Fruit fly (Drosophila melanogaster) whole organism, embryonic: ENCODE results near the gene Hexo1.
A peak's percentile ranks its signal among the peaks of the same experiment; 100 is the strongest.

Experiments used
- Ada2b ChIP-seq: fragments of 200-800 bp; sonication (Bioruptor generic); IDR thresholded peaks from 2 replicates; pipeline ENCODE4 v1.3.6; 2022; ENCODE audit warnings: missing biosample characterization, missing genetic modification characterization
- Atf6 ChIP-seq: fragments of 200-800 bp; sonication (Bioruptor generic); IDR thresholded peaks from 2 replicates; pipeline ENCODE4 v1.3.6; 2022; ENCODE audit warnings: missing biosample characterization, missing genetic modification characterization
- BEAF-32 ChIP-seq: fragments of 200-800 bp; sonication (Bioruptor generic); optimal IDR thresholded peaks from 3 replicates; lab custom pipeline; 2017; ENCODE audit warnings: missing biosample characterization, missing genetic modification characterization, mild to moderate bottlenecking, moderate library complexity, missing genetic modification reagents
- BtbVII ChIP-seq: fragments of 200-800 bp; sonication (Bioruptor generic); optimal IDR thresholded peaks from 3 replicates; lab custom pipeline; 2017; ENCODE audit warnings: missing biosample characterization, mild to moderate bottlenecking, missing genetic modification characterization
- CG1024 ChIP-seq: fragments of 200-800 bp; sonication (Bioruptor generic); IDR thresholded peaks from 2 replicates; pipeline ENCODE4 v1.3.6; 2022; ENCODE audit warnings: missing biosample characterization, missing genetic modification characterization
- CG10366 ChIP-seq: fragments of 200-800 bp; sonication (Bioruptor generic); IDR thresholded peaks from 2 replicates; pipeline ENCODE4 v1.3.6; 2022; ENCODE audit warnings: missing biosample characterization, missing genetic modification characterization
- CG11504 ChIP-seq: fragments of 200-800 bp; sonication (Bioruptor generic); optimal IDR thresholded peaks from 3 replicates; lab custom pipeline; 2019; ENCODE audit warnings: missing biosample characterization, mild to moderate bottlenecking, missing genetic modification characterization, moderate library complexity
- CG1602 ChIP-seq: fragments of 200-800 bp; sonication (Bioruptor generic); optimal IDR thresholded peaks from 3 replicates; lab custom pipeline; 2016; ENCODE audit warnings: missing biosample characterization, missing genetic modification characterization
- CG17612 ChIP-seq: fragments of 200-800 bp; sonication (Bioruptor generic); IDR thresholded peaks from 2 replicates; pipeline ENCODE4 v1.3.6; 2022; ENCODE audit warnings: missing biosample characterization, missing genetic modification characterization
- CG17912 ChIP-seq: fragments of 200-800 bp; sonication (Bioruptor generic); optimal IDR thresholded peaks from 2 replicates; lab custom pipeline; 2018; ENCODE audit warnings: missing biosample characterization, mild to moderate bottlenecking, missing genetic modification characterization
- CG2116 ChIP-seq: fragments of 200-800 bp; sonication (Bioruptor generic); optimal IDR thresholded peaks from 3 replicates; lab custom pipeline; 2018; ENCODE audit warnings: missing biosample characterization, mild to moderate bottlenecking, missing genetic modification characterization
- CG2712 ChIP-seq: fragments of 200-800 bp; optimal IDR thresholded peaks from 3 replicates; lab custom pipeline; 2019; ENCODE audit warnings: missing biosample characterization, mild to moderate bottlenecking, missing genetic modification characterization, moderate library complexity
- CG30403 ChIP-seq: fragments of 200-800 bp; sonication (Bioruptor generic); optimal IDR thresholded peaks from 3 replicates; lab custom pipeline; 2016; ENCODE audit warnings: missing biosample characterization, missing genetic modification characterization
- CG3995 ChIP-seq: fragments of 200-800 bp; sonication (Bioruptor generic); optimal IDR thresholded peaks from 3 replicates; lab custom pipeline; 2016; ENCODE audit warnings: missing biosample characterization, missing genetic modification characterization
- CG4404 ChIP-seq: fragments of 200-800 bp; sonication (Bioruptor generic); IDR thresholded peaks from 2 replicates; pipeline ENCODE4 v1.3.6; 2022; ENCODE audit warnings: missing biosample characterization, missing genetic modification characterization
- CG4820 ChIP-seq: fragments of 200-800 bp; sonication (Bioruptor generic); optimal IDR thresholded peaks from 3 replicates; lab custom pipeline; 2016; ENCODE audit warnings: missing biosample characterization, missing genetic modification characterization
- CG6683 ChIP-seq: fragments of 200-800 bp; sonication (Bioruptor generic); optimal IDR thresholded peaks from 2 replicates; lab custom pipeline; 2017; ENCODE audit warnings: missing biosample characterization, mild to moderate bottlenecking, missing genetic modification characterization, missing genetic modification reagents
- CG6813 ChIP-seq: fragments of 200-800 bp; sonication (Bioruptor generic); optimal IDR thresholded peaks from 2 replicates; lab custom pipeline; 2017; ENCODE audit warnings: missing biosample characterization, missing genetic modification characterization, mild to moderate bottlenecking, moderate library complexity, missing genetic modification reagents
- CG7786 ChIP-seq: fragments of 200-800 bp; sonication (Bioruptor generic); optimal IDR thresholded peaks from 2 replicates; lab custom pipeline; 2016; ENCODE audit warnings: missing biosample characterization, missing genetic modification characterization
- Camta ChIP-seq: fragments of 200-800 bp; sonication (Bioruptor generic); optimal IDR thresholded peaks from 2 replicates; lab custom pipeline; 2016; ENCODE audit warnings: missing biosample characterization, missing genetic modification characterization
- D19A ChIP-seq: fragments of 200-800 bp; optimal IDR thresholded peaks from 3 replicates; lab custom pipeline; 2019; ENCODE audit warnings: missing biosample characterization, mild to moderate bottlenecking, missing genetic modification characterization, moderate library complexity
- Dad ChIP-seq: fragments of 200-800 bp; sonication (Bioruptor generic); optimal IDR thresholded peaks from 3 replicates; lab custom pipeline; 2016; ENCODE audit warnings: missing biosample characterization, missing genetic modification characterization
- Fer2 ChIP-seq: fragments of 200-800 bp; sonication (Bioruptor generic); optimal IDR thresholded peaks from 2 replicates; lab custom pipeline; 2018; ENCODE audit warnings: missing biosample characterization, mild to moderate bottlenecking, missing genetic modification characterization, moderate library complexity
- Gsc ChIP-seq: fragments of 200-800 bp; sonication (Bioruptor generic); IDR thresholded peaks from 2 replicates; pipeline ENCODE4 v1.3.6; 2022; ENCODE audit warnings: missing biosample characterization, missing genetic modification characterization
- HLH54F ChIP-seq: fragments of 200-800 bp; sonication (Bioruptor generic); optimal IDR thresholded peaks from 3 replicates; lab custom pipeline; 2016; ENCODE audit warnings: missing biosample characterization, missing genetic modification characterization
- Lhr ChIP-seq: fragments of 200-800 bp; sonication (Bioruptor generic); optimal IDR thresholded peaks from 3 replicates; lab custom pipeline; 2017; ENCODE audit warnings: mild to moderate bottlenecking, missing biosample characterization, missing genetic modification reagents, missing genetic modification characterization
- Myb ChIP-seq: fragments of 200-800 bp; sonication (Bioruptor generic); optimal IDR thresholded peaks from 2 replicates; lab custom pipeline; 2016; ENCODE audit warnings: missing biosample characterization, missing genetic modification characterization
- Nf-YC ChIP-seq: fragments of 200-800 bp; optimal IDR thresholded peaks from 3 replicates; lab custom pipeline; 2019; ENCODE audit warnings: missing biosample characterization, mild to moderate bottlenecking, missing genetic modification characterization, moderate library complexity
- NfI ChIP-seq: fragments of 200-800 bp; sonication (Bioruptor generic); optimal IDR thresholded peaks from 3 replicates; lab custom pipeline; 2018; ENCODE audit warnings: missing biosample characterization, mild to moderate bottlenecking, missing genetic modification characterization, moderate library complexity
- Oaz ChIP-seq: fragments of 200-800 bp; sonication (Bioruptor generic); IDR thresholded peaks from 2 replicates; pipeline ENCODE4 v1.3.6; 2022; ENCODE audit warnings: missing biosample characterization, missing genetic modification characterization
- Ravus ChIP-seq: fragments of 200-800 bp; sonication (Bioruptor generic); IDR thresholded peaks from 2 replicates; pipeline ENCODE4 v1.3.6; 2022; ENCODE audit warnings: missing biosample characterization, missing genetic modification characterization
- Six4 ChIP-seq: fragments of 200-800 bp; sonication (Bioruptor generic); optimal IDR thresholded peaks from 2 replicates; lab custom pipeline; 2016; ENCODE audit warnings: missing biosample characterization, missing genetic modification characterization
- Ssrp ChIP-seq: fragments of 200-800 bp; sonication (Bioruptor generic); optimal IDR thresholded peaks from 2 replicates; lab custom pipeline; 2018; ENCODE audit warnings: missing biosample characterization, mild to moderate bottlenecking, missing genetic modification characterization, moderate library complexity
- YL-1 ChIP-seq: fragments of 200-800 bp; sonication (Bioruptor generic); optimal IDR thresholded peaks from 3 replicates; lab custom pipeline; 2017; ENCODE audit warnings: missing biosample characterization, mild to moderate bottlenecking, missing genetic modification characterization
- aop ChIP-seq: fragments of 200-800 bp; sonication (Bioruptor generic); IDR thresholded peaks from 2 replicates; pipeline ENCODE4 v1.3.6; 2022; ENCODE audit warnings: missing biosample characterization, missing genetic modification characterization
- ato ChIP-seq: fragments of 200-800 bp; sonication (Bioruptor generic); IDR thresholded peaks from 2 replicates; pipeline ENCODE4 v1.3.6; 2022; ENCODE audit warnings: missing biosample characterization, missing genetic modification characterization; ENCODE audit not compliant: partially characterized antibody
- bab2 ChIP-seq: fragments of 200-800 bp; sonication (Bioruptor generic); optimal IDR thresholded peaks from 2 replicates; lab custom pipeline; 2016; ENCODE audit warnings: missing biosample characterization, missing genetic modification characterization
- dan ChIP-seq: fragments of 200-800 bp; sonication (Bioruptor generic); IDR thresholded peaks from 2 replicates; pipeline ENCODE4 v1.3.6; 2022; ENCODE audit warnings: missing biosample characterization, missing genetic modification characterization
- dmrt11E ChIP-seq: fragments of 200-800 bp; sonication (Bioruptor generic); optimal IDR thresholded peaks from 3 replicates; lab custom pipeline; 2018; ENCODE audit warnings: missing biosample characterization, mild to moderate bottlenecking, missing genetic modification characterization, moderate library complexity
- fd64A ChIP-seq: fragments of 200-800 bp; sonication (Bioruptor generic); optimal IDR thresholded peaks from 3 replicates; lab custom pipeline; 2018; ENCODE audit warnings: missing biosample characterization, mild to moderate bottlenecking, missing genetic modification characterization
- gce ChIP-seq: fragments of 200-800 bp; sonication (Bioruptor generic); IDR thresholded peaks from 3 replicates; pipeline ENCODE4 v1.3.6; 2022; ENCODE audit warnings: missing biosample characterization, missing genetic modification characterization
- hkb ChIP-seq, 2 experiments: fragments of 200-800 bp in 1 of 2; fragments of >200 bp in 1 of 2; sonication (Bioruptor generic) in 1 of 2; IDR thresholded peaks in 1 of 2; optimal IDR thresholded peaks in 1 of 2; 2 replicates each; pipeline versions ENCODE4 v1.3.6 to Lab custom; 2017 to 2022; ENCODE audit warnings: missing biosample characterization in 1 of 2, missing genetic modification characterization in 1 of 2
- mirr ChIP-seq: fragments of 200-800 bp; sonication (Bioruptor generic); optimal IDR thresholded peaks from 3 replicates; lab custom pipeline; 2018; ENCODE audit warnings: missing biosample characterization, mild to moderate bottlenecking, missing genetic modification characterization
- nerfin-2 ChIP-seq: fragments of 200-800 bp; sonication (Bioruptor generic); IDR thresholded peaks from 2 replicates; pipeline ENCODE4 v1.3.6; 2022; ENCODE audit warnings: missing biosample characterization, missing genetic modification characterization; ENCODE audit not compliant: partially characterized antibody
- oc ChIP-seq: fragments of 200-800 bp; sonication (Bioruptor generic); optimal IDR thresholded peaks from 2 replicates; lab custom pipeline; 2018; ENCODE audit warnings: missing biosample characterization, mild to moderate bottlenecking, missing genetic modification characterization, moderate library complexity
- pb ChIP-seq: fragments of 200-800 bp; sonication (Bioruptor generic); optimal IDR thresholded peaks from 3 replicates; lab custom pipeline; 2016; ENCODE audit warnings: missing biosample characterization, missing genetic modification characterization
- pfk ChIP-seq: fragments of 200-800 bp; sonication (Bioruptor generic); optimal IDR thresholded peaks from 2 replicates; lab custom pipeline; 2018; ENCODE audit warnings: missing biosample characterization, mild to moderate bottlenecking, missing genetic modification characterization, moderate library complexity
- pho ChIP-seq: fragments of 200-800 bp; sonication (Bioruptor generic); optimal IDR thresholded peaks from 2 replicates; lab custom pipeline; 2016; ENCODE audit warnings: missing biosample characterization, missing genetic modification characterization
- sob ChIP-seq: fragments of 200-800 bp; sonication (Bioruptor generic); IDR thresholded peaks from 2 replicates; pipeline ENCODE4 v1.3.6; 2022; ENCODE audit warnings: missing biosample characterization, missing genetic modification characterization
- twi ChIP-seq: fragments of 200-800 bp; optimal IDR thresholded peaks from 2 replicates; lab custom pipeline; 2019; ENCODE audit warnings: missing biosample characterization, mild to moderate bottlenecking, missing genetic modification characterization, moderate library complexity

The Hexo1 gene

DNA sequence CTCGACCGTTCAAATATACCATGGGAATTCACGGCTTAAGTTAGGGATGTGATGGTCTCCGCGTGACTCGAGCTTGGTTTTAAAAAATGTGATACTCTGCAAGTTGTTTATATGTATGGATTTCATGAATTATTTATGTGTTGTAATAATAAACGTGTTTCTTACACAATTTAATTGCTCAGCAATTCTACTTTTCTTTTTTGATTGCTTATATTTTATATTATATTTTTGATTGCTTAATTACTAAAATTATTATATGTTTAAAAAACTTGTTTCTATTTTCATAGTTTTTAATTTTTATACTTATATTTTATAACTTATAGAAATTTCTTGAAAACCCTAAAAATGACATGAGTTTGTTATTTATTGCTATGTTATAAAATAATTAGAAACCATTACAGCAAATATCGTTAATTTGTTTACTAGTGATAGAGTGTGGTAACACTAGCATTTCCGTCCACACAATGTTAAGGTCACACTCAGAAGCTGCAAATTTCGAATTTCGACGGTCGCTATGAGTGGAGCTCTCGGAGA, 34.1 kb upstream of the Hexo1 start, which contains the start of the genes ago and CG1265 (continued):
- TF ChIP-seq CG30403 (GFP tag; lab: Kevin White, UChicago), result peak; percentile 64
- no peak for TF ChIP-seq dan (GFP tag; lab: Robert Waterston, UW)
- no peak for TF ChIP-seq Atf6 (GFP tag; lab: Robert Waterston, UW)
- peak; percentile 92 for TF ChIP-seq CG3995 (GFP tag; lab: Kevin White, UChicago)
- no peak for TF ChIP-seq CG17612 (GFP tag; lab: Robert Waterston, UW)
- no peak for TF ChIP-seq hkb (optimal IDR thresholded peaks at IDR 0.05; lab: Kevin White, UChicago)
- TF ChIP-seq hkb (GFP tag; IDR thresholded peaks at IDR 0.05; lab: Robert Waterston, UW), result no peak
- TF ChIP-seq CG11504, result no peak
- peak; percentile 48 for TF ChIP-seq Ssrp (tag; lab: Kevin White, UChicago)
- no peak for TF ChIP-seq ato
- TF ChIP-seq Ada2b, result peak; percentile 18; the same call in 1 of the 2 replicates
- no peak for TF ChIP-seq aop (GFP tag; lab: Robert Waterston, UW)
- peak; percentile 11 for TF ChIP-seq twi (tag; lab: Kevin White, UChicago)
- TF ChIP-seq bab2 (GFP tag; lab: Kevin White, UChicago), result peak; percentile 27
- no peak for TF ChIP-seq Six4
- TF ChIP-seq Lhr (GFP tag; lab: Kevin White, UChicago), result no peak
- no peak for TF ChIP-seq CG4820
- 0 out of 2 replicates have a peak, but pooled peaks have one; percentile 11 for TF ChIP-seq Oaz (GFP tag; lab: Robert Waterston, UW)
- no peak for TF ChIP-seq oc
- TF ChIP-seq CG6683 (GFP tag; lab: Kevin White, UChicago), result no peak
- peak; percentile 62 for TF ChIP-seq D19A
- no peak for TF ChIP-seq pb (GFP tag; lab: Kevin White, UChicago)
- peak; percentile 62 for TF ChIP-seq Nf-YC
- TF ChIP-seq CG1024, result peak; percentile 32; the same call in 1 of the 2 replicates
- peak; percentile 15; the same call in 1 of the 2 replicates for TF ChIP-seq sob (GFP tag; lab: Robert Waterston, UW)
- TF ChIP-seq Camta (GFP tag; lab: Kevin White, UChicago), result no peak
- no peak for TF ChIP-seq gce (GFP tag; lab: Robert Waterston, UW)
- TF ChIP-seq fd64A, result no peak
- peak; percentile 67 for TF ChIP-seq BEAF-32 (GFP tag; lab: Kevin White, UChicago)
- no peak for TF ChIP-seq Ravus (GFP tag; lab: Robert Waterston, UW)
- no peak for TF ChIP-seq Dad
- no peak for TF ChIP-seq CG6813 (GFP tag; lab: Kevin White, UChicago)
- TF ChIP-seq CG7786 (GFP tag; lab: Kevin White, UChicago), result peak; percentile 24
- peak; percentile 72 for TF ChIP-seq CG17912
- peak; percentile 34 for TF ChIP-seq CG1602 (GFP tag; lab: Kevin White, UChicago)
- TF ChIP-seq NfI (GFP tag; lab: Kevin White, UChicago), result peak; percentile 49
- no peak for TF ChIP-seq BtbVII (GFP tag; lab: Kevin White, UChicago)
- TF ChIP-seq mirr (GFP tag; lab: Kevin White, UChicago), result peak; percentile 33
- TF ChIP-seq YL-1 (GFP tag; lab: Kevin White, UChicago), result no peak
- TF ChIP-seq CG2712 (tag; lab: Kevin White, UChicago), result peak; percentile 69
- no peak for TF ChIP-seq pfk
- no peak for TF ChIP-seq Myb (GFP tag; lab: Kevin White, UChicago)
- no peak for TF ChIP-seq Gsc (GFP tag; lab: Robert Waterston, UW)
- no peak for TF ChIP-seq pho (GFP tag; lab: Kevin White, UChicago)
- peak; percentile 6 for TF ChIP-seq CG2116 (GFP tag; lab: Kevin White, UChicago)
- no peak for TF ChIP-seq CG4404 (GFP tag; lab: Robert Waterston, UW)
- no peak for TF ChIP-seq nerfin-2 (GFP tag; lab: Robert Waterston, UW)
- TF ChIP-seq dmrt11E (tag; lab: Kevin White, UChicago), result peak; percentile 23
- TF ChIP-seq Fer2 (tag; lab: Kevin White, UChicago), result peak; percentile 19
- TF ChIP-seq CG10366, result peak; percentile 9; the same call in 1 of the 2 replicates
- TF ChIP-seq HLH54F (GFP tag; lab: Kevin White, UChicago), result peak; percentile 26
